Worm (Caenorhabditis elegans) whole organism, young adult: ENCODE measurements around the gene T28C6.11.

Experiments used
- B0035.1 ChIP-seq: sonication (generic microtip); optimal IDR thresholded peaks from 2 replicates; lab custom pipeline; 2016; ENCODE audit warnings: missing genetic modification characterization, mild to moderate bottlenecking, missing compliant biosample characterization, missing genotype, missing genetic modification reagents
- B0336.3 ChIP-seq: fragments of 200-800 bp; sonication (Bioruptor generic); IDR thresholded peaks from 2 replicates; pipeline ENCODE4 v1.3.6; 2022; ENCODE audit warnings: missing genetic modification characterization, missing compliant biosample characterization
- C06A6.2 ChIP-seq: fragments of 200-800 bp; sonication (Bioruptor generic); conservative IDR thresholded peaks from 2 replicates; pipeline ENCODE4 v1.3.6; 2022; ENCODE audit warnings: missing genetic modification characterization, missing compliant biosample characterization
- C17E4.6 ChIP-seq: fragments of 200-800 bp; sonication (Bioruptor generic); IDR thresholded peaks from 2 replicates; pipeline ENCODE4 v1.3.6; 2022; ENCODE audit warnings: missing genetic modification reagents, missing genetic modification characterization, missing compliant biosample characterization
- F22D6.2 ChIP-seq: sonication (generic microtip); optimal IDR thresholded peaks from 2 replicates; lab custom pipeline; 2016; ENCODE audit warnings: mild to moderate bottlenecking, missing genetic modification characterization, missing compliant biosample characterization
- F23B12.7 ChIP-seq: sonication (generic microtip); optimal IDR thresholded peaks from 2 replicates; lab custom pipeline; 2017; ENCODE audit warnings: missing genetic modification characterization, mild to moderate bottlenecking, missing compliant biosample characterization, antibody characterized with exemption, moderate library complexity; ENCODE audit not compliant: insufficient read depth
- F33H1.4 ChIP-seq: fragments of 200-800 bp; sonication (Bioruptor generic); IDR thresholded peaks from 2 replicates; pipeline ENCODE4 v1.3.6; 2022; ENCODE audit warnings: missing genetic modification reagents, missing genetic modification characterization, missing compliant biosample characterization
- F55B11.4 ChIP-seq: sonication (generic microtip); optimal IDR thresholded peaks from 2 replicates; lab custom pipeline; 2016; ENCODE audit warnings: missing compliant biosample characterization, missing genetic modification characterization, borderline replicate concordance; ENCODE audit not compliant: insufficient read depth
- F57A8.1 ChIP-seq: fragments of 200-800 bp; sonication (Bioruptor generic); optimal IDR thresholded peaks from 2 replicates; lab custom pipeline; 2018; ENCODE audit warnings: mild to moderate bottlenecking, missing genetic modification characterization, moderate library complexity, missing compliant biosample characterization
- T07F8.4 ChIP-seq: sonication (generic microtip); optimal IDR thresholded peaks from 2 replicates; lab custom pipeline; 2016; ENCODE audit warnings: mild to moderate bottlenecking, missing genetic modification characterization, moderate library complexity, missing compliant biosample characterization
- Y53F4B.3 ChIP-seq: fragments of 200-800 bp; sonication (Bioruptor generic); IDR thresholded peaks from 2 replicates; pipeline ENCODE4 v1.3.6; 2022; ENCODE audit warnings: missing genetic modification reagents, missing genetic modification characterization, missing compliant biosample characterization
- Y53G8AR.9 ChIP-seq: fragments of 200-800 bp; sonication (Bioruptor generic); conservative IDR thresholded peaks from 2 replicates; pipeline ENCODE4 v1.3.6; 2022; ENCODE audit warnings: missing genetic modification reagents, missing genetic modification characterization, missing compliant biosample characterization
- aptf-3 ChIP-seq: fragments of 200-800 bp; sonication (Bioruptor generic); IDR thresholded peaks from 2 replicates; pipeline ENCODE4 v1.3.6; 2022; ENCODE audit warnings: missing genetic modification characterization, missing compliant biosample characterization
- athp-1 ChIP-seq: sonication (generic microtip); optimal IDR thresholded peaks from 2 replicates; lab custom pipeline; 2017; ENCODE audit warnings: mild to moderate bottlenecking, missing genetic modification characterization, missing compliant biosample characterization
- attf-3 ChIP-seq: fragments of 200-800 bp; sonication (Bioruptor generic); conservative IDR thresholded peaks from 2 replicates; pipeline ENCODE4 v1.3.6; 2022; ENCODE audit warnings: missing genetic modification reagents, missing genetic modification characterization, missing compliant biosample characterization
- attf-5 ChIP-seq: fragments of 200-800 bp; sonication (Bioruptor generic); optimal IDR thresholded peaks from 2 replicates; lab custom pipeline; 2018; ENCODE audit warnings: mild to moderate bottlenecking, missing genetic modification characterization, missing compliant biosample characterization
- ceh-27 ChIP-seq: fragments of 200-800 bp; sonication (Bioruptor generic); optimal IDR thresholded peaks from 2 replicates; lab custom pipeline; 2018; ENCODE audit warnings: mild to moderate bottlenecking, missing genetic modification characterization, moderate library complexity, missing compliant biosample characterization
- ceh-79 ChIP-seq: sonication (generic microtip); optimal IDR thresholded peaks from 2 replicates; lab custom pipeline; 2017; ENCODE audit warnings: mild to moderate bottlenecking, missing genetic modification characterization, missing compliant biosample characterization
- ceh-91 ChIP-seq: fragments of 200-800 bp; sonication (Bioruptor generic); IDR thresholded peaks from 2 replicates; pipeline ENCODE4 v1.3.6; 2022; ENCODE audit warnings: missing genetic modification reagents, missing genetic modification characterization, missing compliant biosample characterization
- dox-1 ChIP-seq: fragments of 200-800 bp; sonication (Bioruptor generic); IDR thresholded peaks from 2 replicates; pipeline ENCODE4 v1.3.6; 2022; ENCODE audit warnings: missing genetic modification reagents, missing genetic modification characterization, missing compliant biosample characterization
- efl-1 ChIP-seq: fragments of 150-350 bp; optimal IDR thresholded peaks from 2 replicates; lab custom pipeline; 2014; ENCODE audit warnings: missing biosample characterization, missing genetic modification reagents, missing genetic modification characterization
- egl-18 ChIP-seq: fragments of 200-800 bp; sonication (Bioruptor generic); IDR thresholded peaks from 2 replicates; pipeline ENCODE4 v1.3.6; 2022; ENCODE audit warnings: missing genetic modification reagents, missing genetic modification characterization, missing compliant biosample characterization
- lin-26 ChIP-seq: fragments of 200-800 bp; sonication (Bioruptor generic); IDR thresholded peaks from 2 replicates; pipeline ENCODE4 v1.3.6; 2022; ENCODE audit warnings: missing genetic modification reagents, missing genetic modification characterization, missing compliant biosample characterization
- lin-35 ChIP-seq, 3 experiments: fragments of 150-350 bp in 2 of 3; sonication (generic microtip) in 1 of 3; optimal IDR thresholded peaks; 2 replicates each; lab custom pipeline; 2014 to 2018; ENCODE audit warnings: missing biosample characterization in 3 of 3, missing genetic modification characterization in 3 of 3, missing genetic modification reagents in 3 of 3
- lin-40 ChIP-seq: sonication (generic microtip); optimal IDR thresholded peaks from 2 replicates; lab custom pipeline; 2016; ENCODE audit warnings: missing genetic modification characterization, mild to moderate bottlenecking, missing compliant biosample characterization, missing genotype, missing genetic modification reagents
- lin-54 ChIP-seq: fragments of 200-800 bp; sonication (Bioruptor generic); optimal IDR thresholded peaks from 2 replicates; lab custom pipeline; 2018; ENCODE audit warnings: mild to moderate bottlenecking, missing genetic modification characterization, missing compliant biosample characterization
- lsy-27 ChIP-seq: sonication (generic microtip); optimal IDR thresholded peaks from 2 replicates; lab custom pipeline; 2017; ENCODE audit warnings: missing genetic modification characterization, mild to moderate bottlenecking, missing compliant biosample characterization, antibody characterized with exemption, missing genotype, borderline replicate concordance; ENCODE audit not compliant: insufficient read depth
- madf-10 ChIP-seq: sonication (generic microtip); optimal IDR thresholded peaks from 2 replicates; lab custom pipeline; 2016; ENCODE audit warnings: mild to moderate bottlenecking, missing genetic modification characterization, missing compliant biosample characterization
- madf-6 ChIP-seq: fragments of 200-800 bp; sonication (Bioruptor generic); IDR thresholded peaks from 2 replicates; pipeline ENCODE4 v1.3.6; 2022; ENCODE audit warnings: missing genetic modification reagents, missing genetic modification characterization, missing compliant biosample characterization
- mcd-1 ChIP-seq: fragments of 200-800 bp; sonication (Bioruptor generic); IDR thresholded peaks from 2 replicates; pipeline ENCODE4 v1.3.6; 2022; ENCODE audit warnings: missing genetic modification reagents, missing genetic modification characterization, missing compliant biosample characterization
- mxl-1 ChIP-seq: sonication (generic microtip); optimal IDR thresholded peaks from 2 replicates; lab custom pipeline; 2016; ENCODE audit warnings: missing genetic modification characterization, missing compliant biosample characterization
- nfya-2 ChIP-seq: fragments of 200-800 bp; sonication (Bioruptor generic); IDR thresholded peaks from 2 replicates; pipeline ENCODE4 v1.3.6; 2022; ENCODE audit warnings: missing genetic modification reagents, missing genetic modification characterization, missing compliant biosample characterization
- nhr-120 ChIP-seq: fragments of 200-800 bp; sonication (Bioruptor generic); IDR thresholded peaks from 2 replicates; pipeline ENCODE4 v1.3.6; 2022; ENCODE audit warnings: missing genetic modification characterization, missing compliant biosample characterization
- nhr-80 ChIP-seq: sonication (generic microtip); optimal IDR thresholded peaks from 2 replicates; lab custom pipeline; 2016; ENCODE audit warnings: missing genetic modification characterization, missing compliant biosample characterization
- pbrm-1 ChIP-seq: fragments of 200-800 bp; sonication (Bioruptor generic); IDR thresholded peaks from 2 replicates; pipeline ENCODE4 v1.3.6; 2022; ENCODE audit warnings: missing genetic modification reagents, missing genetic modification characterization, missing compliant biosample characterization
- pha-4 ChIP-seq: fragments of 150-350 bp; sonication (generic microtip); optimal IDR thresholded peaks from 2 replicates; lab custom pipeline; 2014; ENCODE audit warnings: missing biosample characterization, missing genetic modification reagents, missing genetic modification characterization
- rec-8 ChIP-seq, 2 experiments: sonication (generic microtip); optimal IDR thresholded peaks; 2 replicates each; lab custom pipeline; 2016; ENCODE audit warnings: mild to moderate bottlenecking in 2 of 2, missing genetic modification characterization in 2 of 2, missing genetic modification reagents in 2 of 2, missing genotype in 2 of 2, missing biosample characterization in 1 of 2, missing compliant biosample characterization in 1 of 2, moderate library complexity in 1 of 2
- repo-1 ChIP-seq: sonication (generic microtip); optimal IDR thresholded peaks from 2 replicates; lab custom pipeline; 2017; ENCODE audit warnings: mild to moderate bottlenecking, missing genetic modification characterization, missing compliant biosample characterization
- snpc-3.4 ChIP-seq: sonication (generic microtip); optimal IDR thresholded peaks from 2 replicates; lab custom pipeline; 2017; ENCODE audit warnings: missing genetic modification characterization, mild to moderate bottlenecking, missing compliant biosample characterization, antibody characterized with exemption, moderate library complexity, missing genotype, missing genetic modification reagents
- tbx-9 ChIP-seq: sonication (generic microtip); optimal IDR thresholded peaks from 2 replicates; lab custom pipeline; 2016; ENCODE audit warnings: borderline replicate concordance, missing genetic modification characterization, inconsistent platforms, missing compliant biosample characterization
- xnd-1 ChIP-seq: sonication (generic microtip); optimal IDR thresholded peaks from 2 replicates; lab custom pipeline; 2016; ENCODE audit warnings: missing genotype, missing genetic modification reagents, missing genetic modification characterization, missing compliant biosample characterization
- zfh-2 ChIP-seq: fragments of 200-800 bp; sonication (Bioruptor generic); conservative IDR thresholded peaks from 2 replicates; pipeline ENCODE4 v1.3.6; 2022; ENCODE audit warnings: missing genetic modification reagents, missing genetic modification characterization, missing compliant biosample characterization
- zim-3 ChIP-seq: sonication (generic microtip); optimal IDR thresholded peaks from 2 replicates; lab custom pipeline; 2017; ENCODE audit warnings: mild to moderate bottlenecking, missing genetic modification characterization, moderate library complexity, missing compliant biosample characterization
- ztf-25 ChIP-seq: fragments of 200-800 bp; sonication (Bioruptor generic); IDR thresholded peaks from 2 replicates; pipeline ENCODE4 v1.3.6; 2022; ENCODE audit warnings: missing genetic modification reagents, missing genetic modification characterization, missing compliant biosample characterization
- ztf-26 ChIP-seq: sonication (generic microtip); optimal IDR thresholded peaks from 2 replicates; lab custom pipeline; 2017; ENCODE audit warnings: missing genetic modification characterization, missing compliant biosample characterization
- ztf-28 ChIP-seq: fragments of 200-800 bp; sonication (Bioruptor generic); IDR thresholded peaks from 2 replicates; pipeline ENCODE4 v1.3.6; 2022; ENCODE audit warnings: missing genetic modification reagents, missing genetic modification characterization, missing compliant biosample characterization

Gene T28C6.11

DNA sequence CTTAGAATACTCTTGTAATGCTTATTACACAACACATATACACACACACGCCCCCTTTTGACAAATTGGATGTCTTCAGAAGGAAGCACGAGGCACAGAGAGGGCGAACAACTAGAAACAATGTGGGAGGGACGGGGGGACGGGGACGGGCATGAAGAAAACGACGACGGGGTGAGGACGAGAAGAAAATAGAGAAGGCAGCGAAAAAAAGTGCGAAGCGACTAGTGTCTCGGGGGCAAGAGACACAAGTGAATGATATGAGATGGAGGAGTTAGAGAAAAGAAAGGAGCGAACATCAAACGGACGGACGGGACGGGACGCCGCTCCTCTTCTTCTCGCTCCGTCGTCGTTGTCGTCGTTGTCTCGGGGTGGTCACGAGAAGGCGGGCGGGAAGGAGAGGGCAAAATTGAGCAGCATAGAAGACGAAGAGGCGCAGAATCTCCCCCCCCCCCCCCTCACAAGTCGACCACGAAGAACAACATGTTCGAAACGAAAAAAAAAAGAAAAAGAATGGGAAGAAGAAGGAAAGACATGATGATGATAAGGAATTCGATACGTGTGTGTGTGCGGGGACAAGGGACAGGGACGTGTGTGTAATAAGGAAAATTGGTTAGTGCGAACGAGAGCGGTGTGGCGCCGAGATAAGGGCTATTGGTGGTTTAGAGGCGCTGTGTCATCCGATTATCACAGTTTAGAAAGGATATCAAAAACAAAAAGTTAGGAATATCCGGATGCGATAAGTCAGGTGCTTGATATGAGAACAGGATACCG lies 45.0 kb downstream of the T28C6.11 start (continued):
- TF ChIP-seq pha-4 (no peak), madf-10 (peak; percentile 89), lsy-27 (no peak), snpc-3.4 (peak; percentile 18), lin-26 (peak; percentile 83), ztf-25 (no peak), F33H1.4 (GFP tag; lab: Robert Waterston, UW) (no peak), rec-8 (tag; optimal IDR thresholded peaks at IDR 0.05; lab: Kevin White, UChicago) (no peak), lin-35 (GFP tag; optimal IDR thresholded peaks at IDR 0.05; lab: Kevin White, UChicago) (peak in 1 of 3 experiments; percentile 56), egl-18 (0 out of 2 replicates have a peak, but pooled peaks have one; percentile 4), tbx-9 (no peak), nhr-80 (tag; lab: Kevin White, UChicago) (peak; percentile 100), zim-3 (tag; lab: Kevin White, UChicago) (no peak), Y53G8AR.9 (GFP tag; lab: Robert Waterston, UW) (no peak), C17E4.6 (no peak), attf-3 (GFP tag; lab: Robert Waterston, UW) (0 out of 2 replicates have a peak, but pooled peaks have one; percentile 34), pbrm-1 (GFP tag; lab: Robert Waterston, UW) (peak; percentile 73; the same call in 1 of the 2 replicates), ceh-27 (GFP tag; lab: Kevin White, UChicago) (peak; percentile 79), F22D6.2 (tag; lab: Kevin White, UChicago) (peak; percentile 58), attf-5 (GFP tag; lab: Kevin White, UChicago) (peak; percentile 94), T07F8.4 (no peak), aptf-3 (GFP tag; lab: Robert Waterston, UW) (no peak), xnd-1 (tag; lab: Kevin White, UChicago) (no peak), F23B12.7 (tag; lab: Kevin White, UChicago) (peak; percentile 12), C06A6.2 (GFP tag; lab: Robert Waterston, UW) (peak; percentile 73), madf-6 (GFP tag; lab: Robert Waterston, UW) (no peak), nfya-2 (GFP tag; lab: Robert Waterston, UW) (no peak)

DNA sequence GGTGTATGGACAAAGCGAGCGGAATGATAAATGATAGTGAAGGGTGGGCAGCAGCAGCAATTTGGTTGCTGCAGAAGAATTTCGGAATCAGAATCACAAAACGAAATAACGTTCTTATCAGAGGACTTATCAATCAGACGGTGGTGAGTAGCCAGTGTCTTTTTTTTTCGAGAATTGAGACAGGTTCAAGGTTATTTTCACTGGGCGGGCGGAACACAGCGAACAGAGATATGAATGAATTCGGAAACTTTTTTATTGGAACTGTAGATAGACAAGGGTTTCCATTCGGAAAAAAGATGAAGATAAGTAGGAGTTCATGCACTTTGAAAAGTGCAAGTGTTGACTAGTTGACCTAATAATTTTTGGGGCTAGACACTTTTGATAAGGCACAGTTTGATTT lies 46.8 kb downstream of the T28C6.11 start:
- TF ChIP-seq efl-1 (GFP tag; lab: Kevin White, UChicago) (no peak), dox-1 (GFP tag; lab: Robert Waterston, UW) (0 out of 2 replicates have a peak, but pooled peaks have one; percentile 21), ceh-91 (GFP tag; lab: Robert Waterston, UW) (no peak), lin-40 (tag; lab: Kevin White, UChicago) (peak; percentile 17), Y53G8AR.9 (GFP tag; lab: Robert Waterston, UW) (no peak), F57A8.1 (GFP tag; lab: Kevin White, UChicago) (no peak), F33H1.4 (GFP tag; lab: Robert Waterston, UW) (no peak), C17E4.6 (no peak), Y53F4B.3 (GFP tag; lab: Robert Waterston, UW) (no peak), athp-1 (tag; lab: Kevin White, UChicago) (no peak), lin-54 (no peak), repo-1 (tag; lab: Kevin White, UChicago) (no peak), B0035.1 (tag; lab: Kevin White, UChicago) (no peak), nhr-80 (tag; lab: Kevin White, UChicago) (peak; percentile 94), mcd-1 (GFP tag; lab: Robert Waterston, UW) (no peak), ztf-26 (tag; lab: Kevin White, UChicago) (peak; percentile 41), rec-8 (tag; optimal IDR thresholded peaks at IDR 0.05; lab: Kevin White, UChicago) (no peak), F23B12.7 (tag; lab: Kevin White, UChicago) (no peak), aptf-3 (GFP tag; lab: Robert Waterston, UW) (no peak), B0336.3 (GFP tag; lab: Robert Waterston, UW) (no peak), mxl-1 (tag; lab: Kevin White, UChicago) (no peak), snpc-3.4 (no peak), F55B11.4 (tag; lab: Kevin White, UChicago) (no peak), ztf-28 (GFP tag; lab: Robert Waterston, UW) (no peak), nhr-120 (no peak), zfh-2 (GFP tag; lab: Robert Waterston, UW) (no peak), ceh-79 (tag; lab: Kevin White, UChicago) (no peak)
